ENCODE assay signal across 5 fruit fly cellular contexts in genomic region chr3L:16930522-16930921, dm6.
TF ChIP-seq lines count a peak whose summit lies in the region.

No protein-coding gene starts in this region.

- peak; percentile 63 to 67 for TF ChIP-seq CTCF in S2 (optimal IDR thresholded peaks at IDR 0.05; lab: Kevin White, UChicago)
- peak; percentile 85 for TF ChIP-seq CTCF in whole organism, embryonic (GFP tag; optimal IDR thresholded peaks at IDR 0.05; lab: Kevin White, UChicago)

TF ChIP-seq in whole organism, 6 proteins besides CTCF, POLR2A, EP300 and RAD21:
- no peak for TF ChIP-seq EcR (GFP tag; optimal IDR thresholded peaks at IDR 0.05; lab: Kevin White, UChicago)
- peak; percentile 51 for TF ChIP-seq CG8478 (optimal IDR thresholded peaks at IDR 0.05; lab: Kevin White, UChicago)

TF ChIP-seq in whole organism, embryonic, 481 proteins besides CTCF, POLR2A, EP300 and RAD21 (continues in another document):
- TF ChIP-seq inv (GFP tag; IDR thresholded peaks at IDR 0.05; lab: Robert Waterston, UW; ENCODE audit: partially characterized antibody) (no peak), unc-4 (GFP tag; IDR thresholded peaks at IDR 0.05; lab: Robert Waterston, UW; ENCODE audit: partially characterized antibody) (no peak), hkb (optimal IDR thresholded peaks at IDR 0.05; lab: Kevin White, UChicago) (peak; percentile 36), hkb (GFP tag; IDR thresholded peaks at IDR 0.05; lab: Robert Waterston, UW) (no peak), gce (GFP tag; IDR thresholded peaks at IDR 0.05; lab: Robert Waterston, UW) (peak; percentile 48; the same call in 1 of the 3 replicates), CG32532 (GFP tag; IDR thresholded peaks at IDR 0.05; lab: Robert Waterston, UW) (0 out of 2 replicates have a peak, but pooled peaks have one; percentile 6), CG17829 (tag; optimal IDR thresholded peaks at IDR 0.05; lab: Kevin White, UChicago) (no peak), CG14710 (tag; optimal IDR thresholded peaks at IDR 0.05; lab: Kevin White, UChicago) (peak; percentile 2), Oaz (GFP tag; IDR thresholded peaks at IDR 0.05; lab: Robert Waterston, UW) (0 out of 2 replicates have a peak, but pooled peaks have one; percentile 32), Bgb (GFP tag; IDR thresholded peaks at IDR 0.05; lab: Robert Waterston, UW; ENCODE audit: partially characterized antibody) (0 out of 2 replicates have a peak, but pooled peaks have one; percentile 20), CG8478 (optimal IDR thresholded peaks at IDR 0.05; lab: Kevin White, UChicago) (peak; percentile 77), D19A (tag; optimal IDR thresholded peaks at IDR 0.05; lab: Kevin White, UChicago) (no peak), zfh1 (GFP tag; IDR thresholded peaks at IDR 0.05; lab: Robert Waterston, UW) (no peak), CG11247 (GFP tag; IDR thresholded peaks at IDR 0.05; lab: Robert Waterston, UW) (0 out of 2 replicates have a peak, but pooled peaks have one; percentile 13), CG4360 (GFP tag; IDR thresholded peaks at IDR 0.05; lab: Robert Waterston, UW) (no peak), HmgZ (tag; optimal IDR thresholded peaks at IDR 0.05; lab: Kevin White, UChicago) (peak; percentile 74), CG6791 (GFP tag; IDR thresholded peaks at IDR 0.05; lab: Robert Waterston, UW; ENCODE audit: partially characterized antibody) (peak; percentile 55; the same call in 1 of the 3 replicates), pzg (GFP tag; optimal IDR thresholded peaks at IDR 0.05; lab: Kevin White, UChicago) (peak; percentile 25), tup (GFP tag; optimal IDR thresholded peaks at IDR 0.05; lab: Kevin White, UChicago) (no peak), CG3847 (GFP tag; IDR thresholded peaks at IDR 0.05; lab: Robert Waterston, UW) (no peak; the same call in 1 of the 2 replicates), Rfx (GFP tag; IDR thresholded peaks at IDR 0.05; lab: Robert Waterston, UW) (peak; percentile 38; the same call in 1 of the 2 replicates), ap (GFP tag; IDR thresholded peaks at IDR 0.05; lab: Robert Waterston, UW) (no peak), cad (GFP tag; optimal IDR thresholded peaks at IDR 0.05; lab: Kevin White, UChicago) (no peak), CG34422 (GFP tag; IDR thresholded peaks at IDR 0.05; lab: Robert Waterston, UW) (0 out of 3 replicates have a peak, but pooled peaks have one; percentile 16), Sox102F (GFP tag; optimal IDR thresholded peaks at IDR 0.05; lab: Kevin White, UChicago) (no peak), CG10462 (GFP tag; optimal IDR thresholded peaks at IDR 0.05; lab: Kevin White, UChicago) (no peak), Lhr (GFP tag; optimal IDR thresholded peaks at IDR 0.05; lab: Kevin White, UChicago) (peak; percentile 52)

TF ChIP-seq in whole organism, pupa, 21 proteins besides CTCF, POLR2A, EP300 and RAD21:
- TF ChIP-seq CG14655 (GFP tag; optimal IDR thresholded peaks at IDR 0.05; lab: Kevin White, UChicago), result no peak
- TF ChIP-seq EcR (GFP tag; optimal IDR thresholded peaks at IDR 0.05; lab: Kevin White, UChicago), result no peak
- no peak for TF ChIP-seq gl (tag; optimal IDR thresholded peaks at IDR 0.05; lab: Kevin White, UChicago)
- no peak for TF ChIP-seq CG10348 (GFP tag; IDR thresholded peaks at IDR 0.05; lab: Robert Waterston, UW)
- peak; percentile 59; the same call in 1 of the 3 replicates for TF ChIP-seq CG4496 (GFP tag; IDR thresholded peaks at IDR 0.05; lab: Robert Waterston, UW)
- TF ChIP-seq Snoo (tag; optimal IDR thresholded peaks at IDR 0.05; lab: Kevin White, UChicago), result no peak
- no peak for TF ChIP-seq D1 (tag; optimal IDR thresholded peaks at IDR 0.05; lab: Kevin White, UChicago)
- no peak for TF ChIP-seq CG8301 (tag; optimal IDR thresholded peaks at IDR 0.05; lab: Kevin White, UChicago)

TF ChIP-seq in whole organism, wandering third instar larva, 38 proteins besides CTCF, POLR2A, EP300 and RAD21:
- TF ChIP-seq Myc (optimal IDR thresholded peaks at IDR 0.05; lab: Kevin White, UChicago) (peak; percentile 46), sv (GFP tag; optimal IDR thresholded peaks at IDR 0.05; lab: Kevin White, UChicago) (no peak), Rel (GFP tag; optimal IDR thresholded peaks at IDR 0.05; lab: Kevin White, UChicago) (no peak), Rel (tag; optimal IDR thresholded peaks at IDR 0.05; lab: Kevin White, UChicago) (no peak)
TF ChIP-seq in whole organism, wandering third instar larva: peak in this region for 1.
